Worm (Caenorhabditis elegans): ENCODE data around the gene C45G7.13.

The C45G7.13 gene

ce11 chrIV:2481955-2482354, 30.8 kb upstream of the C45G7.13 start, which contains the start of gene Y69A2AL.2:
TSS of gene Y69A2AL.2 (plus strand) at chrIV:2482255.
- no peak for TF ChIP-seq snpc-4 (tag; optimal IDR thresholded peaks at IDR 0.05)
- no peak for TF ChIP-seq ztf-11 (tag; optimal IDR thresholded peaks at IDR 0.05)
- no peak for TF ChIP-seq nhr-28 (tag; optimal IDR thresholded peaks at IDR 0.05)
- no peak for TF ChIP-seq ceh-83 (GFP tag; optimal IDR thresholded peaks at IDR 0.05)
- no peak for TF ChIP-seq hlh-1 (tag; optimal IDR thresholded peaks at IDR 0.05)
- no peak for TF ChIP-seq ces-1 (GFP tag; optimal IDR thresholded peaks at IDR 0.05)
- TF ChIP-seq cnd-1 (tag; optimal IDR thresholded peaks at IDR 0.05), result no peak
- TF ChIP-seq drap-1 (GFP tag; optimal IDR thresholded peaks at IDR 0.05), result no peak

DNA sequence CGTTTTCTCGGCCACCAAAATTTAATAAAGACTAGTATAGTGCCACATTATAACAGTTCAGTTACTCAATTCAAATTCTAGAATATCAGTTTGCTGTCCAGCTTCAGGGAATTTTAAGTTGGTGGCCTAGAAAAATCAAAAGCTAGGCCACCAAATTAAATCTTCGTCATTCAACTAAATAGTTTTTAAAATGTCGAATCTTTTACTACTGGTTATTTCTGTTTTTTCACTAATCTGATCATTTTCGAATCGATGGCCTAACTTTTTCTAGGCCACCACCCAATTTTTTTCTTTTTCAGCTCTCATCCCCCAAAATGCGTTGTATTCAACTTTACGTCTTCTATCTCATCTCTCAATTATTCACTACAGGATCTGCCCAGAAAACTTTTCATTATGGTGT, 25.3 kb upstream of the C45G7.13 start, which contains the start of gene grd-16:
grd-16 (plus strand) TSS at position 301 of the 400 bp plus-strand sequence.
- TF ChIP-seq nhr-12 (tag; optimal IDR thresholded peaks at IDR 0.05) (no peak), blmp-1 (tag; optimal IDR thresholded peaks at IDR 0.05) (no peak), unc-62 (GFP tag; optimal IDR thresholded peaks at IDR 0.05) (no peak), ceh-43 (GFP tag; optimal IDR thresholded peaks at IDR 0.05) (no peak), zip-8 (tag; optimal IDR thresholded peaks at IDR 0.05) (no peak), pha-4 (tag; optimal IDR thresholded peaks at IDR 0.05) (no peak), ceh-83 (GFP tag; optimal IDR thresholded peaks at IDR 0.05) (no peak), cnd-1 (tag; optimal IDR thresholded peaks at IDR 0.05) (no peak), mep-1 (tag; optimal IDR thresholded peaks at IDR 0.05) (no peak), sptf-1 (tag; optimal IDR thresholded peaks at IDR 0.05) (no peak), ham-2 (GFP tag; optimal IDR thresholded peaks at IDR 0.05) (no peak), nhr-2 (tag; optimal IDR thresholded peaks at IDR 0.05) (no peak), sem-2 (GFP tag; optimal IDR thresholded peaks at IDR 0.05) (no peak), ztf-11 (tag; optimal IDR thresholded peaks at IDR 0.05) (no peak)

ce11 chrIV:2470114-2470513, 19.0 kb upstream of the C45G7.13 start, which contains the start of gene ilys-1:
TSS of gene ilys-1 (plus strand) at chrIV:2470414.
- TF ChIP-seq lin-13 (tag; optimal IDR thresholded peaks at IDR 0.05), result no peak

ce11 chrIV:2467378-2467777, 16.2 kb upstream of the C45G7.13 start, which contains the start of gene ilys-2:
TSS of gene ilys-2 (plus strand) at chrIV:2467678.
- TF ChIP-seq lsy-2 (tag; optimal IDR thresholded peaks at IDR 0.05) (no peak), elt-1 (tag; optimal IDR thresholded peaks at IDR 0.05; ENCODE audit: borderline replicate concordance, insufficient read depth) (no peak), ces-1 (GFP tag; optimal IDR thresholded peaks at IDR 0.05) (no peak), mep-1 (tag; optimal IDR thresholded peaks at IDR 0.05) (no peak), mls-2 (tag; optimal IDR thresholded peaks at IDR 0.05) (no peak), snpc-4 (tag; optimal IDR thresholded peaks at IDR 0.05) (no peak), unc-120 (tag; optimal IDR thresholded peaks at IDR 0.05; ENCODE audit: poor library complexity, severe bottlenecking) (no peak), drap-1 (GFP tag; optimal IDR thresholded peaks at IDR 0.05) (no peak), ceh-83 (GFP tag; optimal IDR thresholded peaks at IDR 0.05) (no peak), unc-39 (tag; optimal IDR thresholded peaks at IDR 0.05) (no peak), ztf-11 (tag; optimal IDR thresholded peaks at IDR 0.05) (no peak), ceh-39 (tag; optimal IDR thresholded peaks at IDR 0.05) (no peak), elt-3 (tag; optimal IDR thresholded peaks at IDR 0.05) (no peak)

DNA sequence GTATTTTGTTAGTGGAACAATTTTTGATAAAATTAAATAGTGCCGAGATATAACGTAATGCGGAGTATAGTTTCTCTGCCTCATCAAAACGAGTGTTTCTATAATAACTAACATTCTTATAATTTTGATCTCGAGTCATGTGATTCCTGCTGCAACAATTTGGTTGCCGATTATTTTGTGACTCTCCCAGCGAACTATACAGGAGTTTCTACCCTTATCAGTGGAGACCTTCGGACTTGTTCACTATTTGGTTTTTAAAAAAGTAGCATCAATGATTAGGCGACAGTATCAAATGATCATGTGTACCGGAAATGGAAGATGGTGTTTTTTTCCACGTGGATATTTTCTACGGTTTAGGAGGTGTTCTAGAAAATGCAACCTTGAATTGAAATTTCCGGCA, 15.1 kb upstream of the C45G7.13 start:
- TF ChIP-seq ceh-39 (tag; optimal IDR thresholded peaks at IDR 0.05) (no peak), elt-1 (tag; optimal IDR thresholded peaks at IDR 0.05; ENCODE audit: borderline replicate concordance, insufficient read depth) (no peak), mls-2 (tag; optimal IDR thresholded peaks at IDR 0.05) (no peak)

DNA sequence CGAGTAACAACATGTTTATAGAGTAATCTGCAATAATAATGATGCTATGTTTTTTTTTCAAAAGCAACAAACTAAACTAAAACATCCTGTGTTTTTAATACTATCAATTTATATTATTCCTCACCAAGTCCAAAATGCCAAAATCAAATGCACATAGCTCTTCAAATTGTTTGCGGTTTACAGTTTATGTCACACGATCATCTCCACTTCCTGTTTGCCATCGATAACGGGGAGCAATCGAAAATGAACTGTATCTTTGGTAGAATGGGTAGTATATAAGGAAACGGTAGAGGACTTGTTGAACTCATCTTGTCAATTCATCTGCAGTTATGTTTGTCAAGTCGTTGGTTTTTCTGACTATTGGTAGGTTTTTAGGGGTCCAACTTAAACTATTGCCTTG, 13.0 kb upstream of the C45G7.13 start, which contains the start of gene ilys-3:
ilys-3 (plus strand) TSS at position 301 of the 400 bp plus-strand sequence.
- TF ChIP-seq pha-4 (tag; optimal IDR thresholded peaks at IDR 0.05) (no peak), lsy-2 (tag; optimal IDR thresholded peaks at IDR 0.05) (no peak), ztf-11 (tag; optimal IDR thresholded peaks at IDR 0.05) (no peak), mep-1 (tag; optimal IDR thresholded peaks at IDR 0.05) (no peak), nhr-28 (tag; optimal IDR thresholded peaks at IDR 0.05) (no peak), flh-1 (GFP tag; optimal IDR thresholded peaks at IDR 0.05) (no peak), ceh-83 (GFP tag; optimal IDR thresholded peaks at IDR 0.05) (no peak), drap-1 (GFP tag; optimal IDR thresholded peaks at IDR 0.05) (no peak), cnd-1 (tag; optimal IDR thresholded peaks at IDR 0.05) (no peak), ceh-43 (GFP tag; optimal IDR thresholded peaks at IDR 0.05) (no peak), sem-2 (GFP tag; optimal IDR thresholded peaks at IDR 0.05) (no peak), ces-1 (GFP tag; optimal IDR thresholded peaks at IDR 0.05) (no peak), mls-2 (tag; optimal IDR thresholded peaks at IDR 0.05) (no peak), bed-3 (GFP tag; optimal IDR thresholded peaks at IDR 0.05) (no peak), unc-39 (tag; optimal IDR thresholded peaks at IDR 0.05) (no peak), M03D4.4 (tag; optimal IDR thresholded peaks at IDR 0.05) (no peak), snpc-4 (tag; optimal IDR thresholded peaks at IDR 0.05) (no peak), elt-1 (tag; optimal IDR thresholded peaks at IDR 0.05; ENCODE audit: borderline replicate concordance, insufficient read depth) (no peak)

Measured in whole organism, mixed stage, embryonic.